Fruit fly (Drosophila melanogaster) whole organism, embryonic: ENCODE data around the gene CG3091.

ENCODE experiments used
- Atf6 ChIP-seq: fragments of 200-800 bp; sonication (Bioruptor generic); IDR thresholded peaks from 2 replicates; pipeline ENCODE4 v1.3.6; 2022; ENCODE audit warnings: missing biosample characterization, missing genetic modification characterization
- Bteb2 ChIP-seq: fragments of 200-800 bp; sonication (Bioruptor generic); optimal IDR thresholded peaks from 2 replicates; lab custom pipeline; 2016; ENCODE audit warnings: missing biosample characterization, missing genetic modification characterization
- C15 ChIP-seq: fragments of 200-800 bp; sonication (Bioruptor generic); IDR thresholded peaks from 3 replicates; pipeline ENCODE4 v1.3.6; 2022; ENCODE audit warnings: missing biosample characterization, missing genetic modification characterization
- CG10209 ChIP-seq: fragments of 200-800 bp; sonication (Bioruptor generic); optimal IDR thresholded peaks from 3 replicates; lab custom pipeline; 2017; ENCODE audit warnings: missing biosample characterization, mild to moderate bottlenecking, missing genetic modification characterization, missing genetic modification reagents
- CG12155 ChIP-seq: fragments of 200-800 bp; sonication (Bioruptor generic); optimal IDR thresholded peaks from 3 replicates; lab custom pipeline; 2016; ENCODE audit warnings: missing biosample characterization, missing genetic modification characterization
- CG15514 ChIP-seq: fragments of 200-800 bp; sonication (Bioruptor generic); optimal IDR thresholded peaks from 3 replicates; lab custom pipeline; 2017; ENCODE audit warnings: missing biosample characterization, missing genetic modification characterization, mild to moderate bottlenecking, moderate library complexity, missing genetic modification reagents
- CG17186 ChIP-seq: fragments of 200-800 bp; sonication (Bioruptor generic); optimal IDR thresholded peaks from 3 replicates; lab custom pipeline; 2017; ENCODE audit warnings: missing biosample characterization, missing genetic modification reagents, missing genetic modification characterization
- CG2202 ChIP-seq: fragments of 200-800 bp; sonication (Bioruptor generic); optimal IDR thresholded peaks from 2 replicates; lab custom pipeline; 2018; ENCODE audit warnings: missing biosample characterization, mild to moderate bottlenecking, missing genetic modification characterization
- CG31224 ChIP-seq: fragments of 200-800 bp; sonication (Bioruptor generic); IDR thresholded peaks from 2 replicates; pipeline ENCODE4 v1.3.6; 2022; ENCODE audit warnings: missing biosample characterization, missing genetic modification characterization
- CG31441 ChIP-seq: fragments of 200-800 bp; sonication (Bioruptor generic); IDR thresholded peaks from 2 replicates; pipeline ENCODE4 v1.3.6; 2022; ENCODE audit warnings: missing biosample characterization, missing genetic modification characterization
- CG32532 ChIP-seq: fragments of 200-800 bp; sonication (Bioruptor generic); IDR thresholded peaks from 2 replicates; pipeline ENCODE4 v1.3.6; 2022; ENCODE audit warnings: missing biosample characterization, missing genetic modification characterization
- CG34376 ChIP-seq: fragments of 200-800 bp; sonication (Bioruptor generic); optimal IDR thresholded peaks from 2 replicates; lab custom pipeline; 2018; ENCODE audit warnings: missing biosample characterization, mild to moderate bottlenecking, missing genetic modification characterization
- CG3995 ChIP-seq: fragments of 200-800 bp; sonication (Bioruptor generic); optimal IDR thresholded peaks from 3 replicates; lab custom pipeline; 2016; ENCODE audit warnings: missing biosample characterization, missing genetic modification characterization
- CG6272 ChIP-seq: fragments of 200-800 bp; sonication (Bioruptor generic); IDR thresholded peaks from 2 replicates; pipeline ENCODE4 v1.3.6; 2022; ENCODE audit warnings: missing biosample characterization, missing genetic modification characterization
- CG8089 ChIP-seq: fragments of 200-800 bp; sonication (Bioruptor generic); optimal IDR thresholded peaks from 3 replicates; lab custom pipeline; 2016; ENCODE audit warnings: missing biosample characterization, missing genetic modification characterization
- CG9797 ChIP-seq: fragments of 200-800 bp; sonication (Bioruptor generic); optimal IDR thresholded peaks from 3 replicates; lab custom pipeline; 2018; ENCODE audit warnings: missing biosample characterization, mild to moderate bottlenecking, missing genetic modification characterization
- CG9876 ChIP-seq: fragments of 200-800 bp; sonication (Bioruptor generic); optimal IDR thresholded peaks from 2 replicates; lab custom pipeline; 2016; ENCODE audit warnings: missing biosample characterization, missing genetic modification characterization
- CHES-1-like ChIP-seq: fragments of 200-800 bp; sonication (Bioruptor generic); optimal IDR thresholded peaks from 2 replicates; lab custom pipeline; 2016; ENCODE audit warnings: missing biosample characterization, missing genetic modification characterization
- Dek ChIP-seq: fragments of 200-800 bp; sonication (Bioruptor generic); optimal IDR thresholded peaks from 3 replicates; lab custom pipeline; 2019; ENCODE audit warnings: missing biosample characterization, mild to moderate bottlenecking, missing genetic modification characterization, moderate library complexity
- Dip3 ChIP-seq: fragments of 200-800 bp; sonication (Bioruptor generic); optimal IDR thresholded peaks from 3 replicates; lab custom pipeline; 2016; ENCODE audit warnings: missing biosample characterization, missing genetic modification characterization
- Ets97D ChIP-seq: fragments of 200-800 bp; sonication (Bioruptor generic); optimal IDR thresholded peaks from 3 replicates; lab custom pipeline; 2016; ENCODE audit warnings: missing biosample characterization, missing genetic modification characterization
- HLH54F ChIP-seq: fragments of 200-800 bp; sonication (Bioruptor generic); optimal IDR thresholded peaks from 3 replicates; lab custom pipeline; 2016; ENCODE audit warnings: missing biosample characterization, missing genetic modification characterization
- Hand ChIP-seq: fragments of 200-800 bp; sonication (Bioruptor generic); optimal IDR thresholded peaks from 2 replicates; lab custom pipeline; 2017; ENCODE audit warnings: mild to moderate bottlenecking, missing biosample characterization, missing genetic modification reagents, missing genetic modification characterization
- PHDP ChIP-seq: fragments of 200-800 bp; sonication (Bioruptor generic); optimal IDR thresholded peaks from 3 replicates; lab custom pipeline; 2018; ENCODE audit warnings: missing biosample characterization, mild to moderate bottlenecking, missing genetic modification characterization, moderate library complexity
- Spps ChIP-seq: fragments of 200-800 bp; sonication (Bioruptor generic); optimal IDR thresholded peaks from 2 replicates; lab custom pipeline; 2018; ENCODE audit warnings: missing biosample characterization, mild to moderate bottlenecking, missing genetic modification characterization
- Sry-β ChIP-seq: fragments of 200-800 bp; sonication (Bioruptor generic); optimal IDR thresholded peaks from 2 replicates; lab custom pipeline; 2018; ENCODE audit warnings: missing biosample characterization, mild to moderate bottlenecking, missing genetic modification characterization, moderate library complexity
- bigmax ChIP-seq: fragments of 200-800 bp; sonication (Bioruptor generic); optimal IDR thresholded peaks from 2 replicates; lab custom pipeline; 2018; ENCODE audit warnings: missing biosample characterization, mild to moderate bottlenecking, missing genetic modification characterization
- btn ChIP-seq: fragments of 200-800 bp; sonication (Bioruptor generic); optimal IDR thresholded peaks from 2 replicates; lab custom pipeline; 2016; ENCODE audit warnings: missing biosample characterization, missing genetic modification characterization
- chif ChIP-seq, 2 experiments: fragments of 200-800 bp; sonication (Bioruptor generic); optimal IDR thresholded peaks; 3 replicates each; lab custom pipeline; 2016; ENCODE audit warnings: missing biosample characterization in 2 of 2, missing genetic modification characterization in 2 of 2
- ci ChIP-seq: fragments of 200-800 bp; sonication (Bioruptor generic); IDR thresholded peaks from 3 replicates; pipeline ENCODE4 v1.3.6; 2022; ENCODE audit warnings: missing biosample characterization, missing genetic modification characterization
- da ChIP-seq: fragments of 200-800 bp; sonication (Bioruptor generic); optimal IDR thresholded peaks from 2 replicates; lab custom pipeline; 2016; ENCODE audit warnings: missing biosample characterization, missing genetic modification characterization
- dan ChIP-seq: fragments of 200-800 bp; sonication (Bioruptor generic); IDR thresholded peaks from 2 replicates; pipeline ENCODE4 v1.3.6; 2022; ENCODE audit warnings: missing biosample characterization, missing genetic modification characterization
- dmrt11E ChIP-seq: fragments of 200-800 bp; sonication (Bioruptor generic); optimal IDR thresholded peaks from 3 replicates; lab custom pipeline; 2018; ENCODE audit warnings: missing biosample characterization, mild to moderate bottlenecking, missing genetic modification characterization, moderate library complexity
- en ChIP-seq: fragments of 200-800 bp; sonication (Bioruptor generic); optimal IDR thresholded peaks from 2 replicates; lab custom pipeline; 2016; ENCODE audit warnings: missing biosample characterization, missing genetic modification characterization
- ftz-f1 ChIP-seq: fragments of 200-800 bp; sonication (Bioruptor generic); optimal IDR thresholded peaks from 2 replicates; lab custom pipeline; 2016; ENCODE audit warnings: missing biosample characterization, missing genetic modification characterization
- fu2 ChIP-seq: fragments of 200-800 bp; sonication (Bioruptor generic); optimal IDR thresholded peaks from 2 replicates; lab custom pipeline; 2016; ENCODE audit warnings: missing biosample characterization, missing genetic modification characterization
- gce ChIP-seq: fragments of 200-800 bp; sonication (Bioruptor generic); IDR thresholded peaks from 3 replicates; pipeline ENCODE4 v1.3.6; 2022; ENCODE audit warnings: missing biosample characterization, missing genetic modification characterization
- gfzf ChIP-seq: fragments of 200-800 bp; sonication (Bioruptor generic); optimal IDR thresholded peaks from 2 replicates; lab custom pipeline; 2016; ENCODE audit warnings: missing biosample characterization, mild to moderate bottlenecking, missing genetic modification characterization, moderate library complexity
- gt ChIP-seq: fragments of 200-800 bp; sonication (Bioruptor generic); IDR thresholded peaks from 2 replicates; pipeline ENCODE4 v1.3.6; 2022; ENCODE audit warnings: missing biosample characterization, missing genetic modification characterization
- inv ChIP-seq: fragments of 200-800 bp; sonication (Bioruptor generic); IDR thresholded peaks from 2 replicates; pipeline ENCODE4 v1.3.6; 2022; ENCODE audit warnings: missing biosample characterization, missing genetic modification characterization; ENCODE audit not compliant: partially characterized antibody
- luna ChIP-seq: fragments of 200-800 bp; sonication (Bioruptor generic); optimal IDR thresholded peaks from 2 replicates; lab custom pipeline; 2016; ENCODE audit warnings: missing biosample characterization, missing genetic modification characterization
- maf-S ChIP-seq: fragments of 200-800 bp; sonication (Bioruptor generic); optimal IDR thresholded peaks from 2 replicates; lab custom pipeline; 2016; ENCODE audit warnings: missing biosample characterization, missing genetic modification characterization
- nau ChIP-seq: fragments of 200-800 bp; sonication (Bioruptor generic); optimal IDR thresholded peaks from 3 replicates; lab custom pipeline; 2017; ENCODE audit warnings: missing biosample characterization, mild to moderate bottlenecking, missing genetic modification characterization, missing genetic modification reagents
- repo ChIP-seq: fragments of 200-800 bp; sonication (Bioruptor generic); optimal IDR thresholded peaks from 2 replicates; lab custom pipeline; 2016; ENCODE audit warnings: missing biosample characterization, missing genetic modification characterization
- so ChIP-seq: fragments of 200-800 bp; sonication (Bioruptor generic); IDR thresholded peaks from 3 replicates; pipeline ENCODE4 v1.3.6; 2022; ENCODE audit warnings: missing biosample characterization, missing genetic modification characterization
- stwl ChIP-seq: fragments of 200-800 bp; sonication (Bioruptor generic); optimal IDR thresholded peaks from 3 replicates; lab custom pipeline; 2018; ENCODE audit warnings: missing biosample characterization, mild to moderate bottlenecking, missing genetic modification characterization, moderate library complexity
- tll ChIP-seq, 2 experiments: fragments of 200-800 bp in 1 of 2; fragments of >200 bp in 1 of 2; sonication (Bioruptor generic) in 1 of 2; optimal IDR thresholded peaks; 2 replicates each; lab custom pipeline; 2017 to 2019; ENCODE audit warnings: missing biosample characterization in 2 of 2, missing genetic modification characterization in 2 of 2, mild to moderate bottlenecking in 1 of 2, moderate library complexity in 1 of 2
- tup ChIP-seq: fragments of 200-800 bp; sonication (Bioruptor generic); optimal IDR thresholded peaks from 2 replicates; lab custom pipeline; 2016; ENCODE audit warnings: missing biosample characterization, mild to moderate bottlenecking, missing genetic modification characterization, moderate library complexity
- vvl ChIP-seq: fragments of 200-800 bp; sonication (Bioruptor generic); IDR thresholded peaks from 2 replicates; pipeline ENCODE4 v1.3.6; 2022; ENCODE audit warnings: missing biosample characterization, missing genetic modification characterization
- zfh2 ChIP-seq: fragments of 200-800 bp; sonication (Bioruptor generic); optimal IDR thresholded peaks from 2 replicates; lab custom pipeline; 2016; ENCODE audit warnings: missing biosample characterization, missing genetic modification characterization

The CG3091 gene

DNA sequence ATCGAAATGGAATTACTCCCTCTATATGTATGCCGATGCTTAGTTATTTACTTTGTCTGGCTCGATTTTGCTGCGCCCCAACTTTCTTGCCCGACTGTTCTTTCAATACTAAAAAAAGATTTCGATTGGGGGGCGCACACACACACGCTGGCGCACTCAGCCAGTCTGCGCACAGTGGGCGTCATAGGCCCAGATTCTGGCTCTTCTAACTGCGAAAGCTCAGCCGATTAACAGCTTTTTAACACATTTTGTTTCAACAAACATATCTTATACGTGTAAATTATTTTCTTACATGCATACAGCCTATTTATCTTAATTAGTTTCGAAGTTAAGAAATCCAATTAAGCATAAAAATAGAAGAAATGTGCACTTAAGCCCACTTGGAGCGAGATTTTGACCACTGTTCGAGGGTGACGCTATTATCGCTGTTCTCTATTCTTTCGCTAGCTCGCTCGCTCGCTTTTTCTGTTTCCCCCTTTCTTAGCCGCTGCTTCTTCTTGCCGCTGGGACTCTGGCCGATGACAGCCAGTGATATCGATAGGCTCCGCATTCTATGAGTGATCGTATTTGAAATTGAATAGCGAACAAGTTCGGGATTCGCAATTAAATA lies 31.7 kb downstream of the CG3091 start, which contains the start of gene Vinc (continued):
- peak; percentile 58 for TF ChIP-seq CHES-1-like (GFP tag; lab: Kevin White, UChicago)
- peak; percentile 55 for TF ChIP-seq maf-S (GFP tag; lab: Kevin White, UChicago)
- TF ChIP-seq CG8089 (GFP tag; lab: Kevin White, UChicago): peak; percentile 47
- peak; percentile 13 to 85 for TF ChIP-seq chif (GFP tag; optimal IDR thresholded peaks at IDR 0.05; lab: Kevin White, UChicago)
- TF ChIP-seq CG15514 (GFP tag; lab: Kevin White, UChicago): peak; percentile 86
- TF ChIP-seq stwl (tag; lab: Kevin White, UChicago): peak; percentile 13
- TF ChIP-seq CG10209 (GFP tag; lab: Kevin White, UChicago): peak; percentile 89
- peak; percentile 91 for TF ChIP-seq CG32532 (GFP tag; lab: Robert Waterston, UW)
- TF ChIP-seq Spps: peak; percentile 74
- 0 out of 3 replicates have a peak, but pooled peaks have one; percentile 30 for TF ChIP-seq C15
- TF ChIP-seq Bteb2: peak; percentile 66
- peak; percentile 41 for TF ChIP-seq CG3995 (GFP tag; lab: Kevin White, UChicago)
- TF ChIP-seq Sry-β (GFP tag; lab: Kevin White, UChicago): peak; percentile 53
- TF ChIP-seq Hand (GFP tag; lab: Kevin White, UChicago): peak; percentile 86
- TF ChIP-seq CG17186: peak; percentile 7
- TF ChIP-seq CG31441 (GFP tag; lab: Robert Waterston, UW): peak; percentile 86
- TF ChIP-seq CG12155: peak; percentile 96
- TF ChIP-seq luna (GFP tag; lab: Kevin White, UChicago): peak; percentile 64
- peak; percentile 62 for TF ChIP-seq btn (GFP tag; lab: Kevin White, UChicago)
- TF ChIP-seq fu2: peak; percentile 33
- peak; percentile 80 for TF ChIP-seq CG6272 (GFP tag; lab: Robert Waterston, UW)
- TF ChIP-seq vvl: peak; percentile 80
- TF ChIP-seq dmrt11E: peak; percentile 51
- TF ChIP-seq nau (GFP tag; lab: Kevin White, UChicago): no peak
- TF ChIP-seq ci (GFP tag; lab: Robert Waterston, UW): no peak; the same call in 1 of the 3 replicates
- TF ChIP-seq da (GFP tag; lab: Kevin White, UChicago): no peak
- peak; percentile 83 for TF ChIP-seq Dek (tag; lab: Kevin White, UChicago)
- TF ChIP-seq HLH54F: peak; percentile 71
- no peak for TF ChIP-seq tll (GFP tag; optimal IDR thresholded peaks at IDR 0.05; lab: Kevin White, UChicago)
- peak; percentile 96 for TF ChIP-seq CG34376 (GFP tag; lab: Kevin White, UChicago)
- peak; percentile 65 for TF ChIP-seq Ets97D (GFP tag; lab: Kevin White, UChicago)
- TF ChIP-seq tup (GFP tag; lab: Kevin White, UChicago): peak; percentile 83
- no peak for TF ChIP-seq bigmax
- TF ChIP-seq en (GFP tag; lab: Kevin White, UChicago): peak; percentile 82
- TF ChIP-seq CG31224 (GFP tag; lab: Robert Waterston, UW): peak; percentile 81
- no peak for TF ChIP-seq PHDP
- peak; percentile 57; the same call in 1 of the 3 replicates for TF ChIP-seq gce
- no peak for TF ChIP-seq dan (GFP tag; lab: Robert Waterston, UW)
- no peak for TF ChIP-seq gt (GFP tag; lab: Robert Waterston, UW)
- peak; percentile 86 for TF ChIP-seq Dip3 (GFP tag; lab: Kevin White, UChicago)
- TF ChIP-seq CG9876 (GFP tag; lab: Kevin White, UChicago): peak; percentile 34
- peak; percentile 55 for TF ChIP-seq zfh2 (GFP tag; lab: Kevin White, UChicago)
- TF ChIP-seq repo (GFP tag; lab: Kevin White, UChicago): peak; percentile 75
- TF ChIP-seq inv (GFP tag; lab: Robert Waterston, UW): no peak
- TF ChIP-seq so (GFP tag; lab: Robert Waterston, UW): peak; percentile 88
- TF ChIP-seq Atf6 (GFP tag; lab: Robert Waterston, UW): peak; percentile 91
- no peak for TF ChIP-seq gfzf (GFP tag; lab: Kevin White, UChicago)
- peak; percentile 42 for TF ChIP-seq CG9797
- TF ChIP-seq CG2202: peak; percentile 20
- peak; percentile 79 for TF ChIP-seq ftz-f1 (GFP tag; lab: Kevin White, UChicago)
